Worm (Caenorhabditis elegans) whole organism, midembryonic: ENCODE data around the gene Y55F3BR.11.

ENCODE experiments used
- T22C8.4 ChIP-seq: fragments of 200-800 bp; sonication (Bioruptor generic); IDR thresholded peaks from 2 replicates; pipeline ENCODE4 v1.3.6; 2022; ENCODE audit warnings: missing genetic modification characterization, missing compliant biosample characterization
- med-1 ChIP-seq: sonication (generic microtip); optimal IDR thresholded peaks from 2 replicates; lab custom pipeline; 2017; ENCODE audit warnings: missing genetic modification characterization, mild to moderate bottlenecking, missing compliant biosample characterization, antibody characterized with exemption, missing genetic modification reagents; ENCODE audit not compliant: insufficient read depth
- ztf-29 ChIP-seq: fragments of 200-800 bp; sonication (Bioruptor generic); IDR thresholded peaks from 2 replicates; pipeline ENCODE4 v1.3.6; 2022; ENCODE audit warnings: missing genetic modification reagents, missing genetic modification characterization, missing compliant biosample characterization

- TF ChIP-seq T22C8.4 (GFP tag; lab: Robert Waterston, UW) (no peak), med-1 (no peak), ztf-29 (no peak)
These were observed 1.0 kb downstream of the Y55F3BR.11 start for ce11 chrIV:856038-856437.
